Fruit fly (Drosophila melanogaster) whole organism, prepupa: ENCODE results near the gene Glg1.

Source experiments
- Blimp-1 ChIP-seq: fragments of 200-800 bp; sonication (Bioruptor generic); optimal IDR thresholded peaks from 3 replicates; lab custom pipeline; 2017; ENCODE audit warnings: missing biosample characterization, missing genetic modification characterization, mild to moderate bottlenecking, moderate library complexity, missing genetic modification reagents
- CG10631 ChIP-seq: fragments of 200-800 bp; sonication (Bioruptor generic); optimal IDR thresholded peaks from 2 replicates; lab custom pipeline; 2016; ENCODE audit warnings: missing biosample characterization, missing genetic modification characterization
- CG10669 ChIP-seq: fragments of 200-800 bp; sonication (Bioruptor generic); optimal IDR thresholded peaks from 3 replicates; lab custom pipeline; 2018; ENCODE audit warnings: missing biosample characterization, mild to moderate bottlenecking, missing genetic modification characterization, moderate library complexity
- CG11762 ChIP-seq: fragments of 200-800 bp; sonication (Bioruptor generic); optimal IDR thresholded peaks from 3 replicates; lab custom pipeline; 2016; ENCODE audit warnings: missing biosample characterization, missing genetic modification characterization; ENCODE audit not compliant: insufficient read depth
- CG15336 ChIP-seq: fragments of 200-800 bp; sonication (Bioruptor generic); IDR thresholded peaks from 2 replicates; pipeline ENCODE4 v1.3.6; 2022; ENCODE audit warnings: missing biosample characterization, missing genetic modification characterization
- CG1621 ChIP-seq: fragments of 200-800 bp; sonication (Bioruptor generic); optimal IDR thresholded peaks from 3 replicates; lab custom pipeline; 2018; ENCODE audit warnings: missing biosample characterization, mild to moderate bottlenecking, missing genetic modification characterization
- CG16779 ChIP-seq: fragments of 200-800 bp; sonication (Bioruptor generic); optimal IDR thresholded peaks from 3 replicates; lab custom pipeline; 2017; ENCODE audit warnings: missing biosample characterization, mild to moderate bottlenecking, missing genetic modification characterization
- CG3032 ChIP-seq: fragments of 200-800 bp; optimal IDR thresholded peaks from 2 replicates; lab custom pipeline; 2019; ENCODE audit warnings: missing biosample characterization, mild to moderate bottlenecking, missing genetic modification characterization, moderate library complexity
- CG31627 ChIP-seq: fragments of 200-800 bp; sonication (Bioruptor generic); optimal IDR thresholded peaks from 3 replicates; lab custom pipeline; 2016; ENCODE audit warnings: missing biosample characterization, missing genetic modification characterization
- CG34406 ChIP-seq: fragments of 200-800 bp; sonication (Bioruptor generic); optimal IDR thresholded peaks from 3 replicates; lab custom pipeline; 2016; ENCODE audit warnings: missing biosample characterization, missing genetic modification characterization
- CG4318 ChIP-seq: fragments of 200-800 bp; sonication (Bioruptor generic); optimal IDR thresholded peaks from 3 replicates; lab custom pipeline; 2017; ENCODE audit warnings: missing biosample characterization, mild to moderate bottlenecking, missing genetic modification characterization
- CG6163 ChIP-seq: fragments of 200-800 bp; sonication (Bioruptor generic); IDR thresholded peaks from 3 replicates; pipeline ENCODE4 v1.3.6; 2022; ENCODE audit warnings: missing biosample characterization, missing genetic modification characterization
- CG6808 ChIP-seq: fragments of 200-800 bp; sonication (Bioruptor generic); optimal IDR thresholded peaks from 3 replicates; lab custom pipeline; 2017; ENCODE audit warnings: missing biosample characterization, missing genetic modification characterization, mild to moderate bottlenecking, moderate library complexity, missing genetic modification reagents
- CG6854 ChIP-seq: fragments of 200-800 bp; sonication (Bioruptor generic); optimal IDR thresholded peaks from 2 replicates; lab custom pipeline; 2017; ENCODE audit warnings: missing biosample characterization, mild to moderate bottlenecking, missing genetic modification characterization
- CG8119 ChIP-seq: fragments of 200-800 bp; sonication (Bioruptor generic); IDR thresholded peaks from 3 replicates; pipeline ENCODE4 v1.3.6; 2022; ENCODE audit warnings: missing biosample characterization, missing genetic modification characterization
- CG8319 ChIP-seq: fragments of 200-800 bp; sonication (Bioruptor generic); optimal IDR thresholded peaks from 3 replicates; lab custom pipeline; 2016; ENCODE audit warnings: missing biosample characterization, missing genetic modification characterization
- CG8632 ChIP-seq: fragments of 200-800 bp; sonication (Bioruptor generic); optimal IDR thresholded peaks from 3 replicates; lab custom pipeline; 2016; ENCODE audit warnings: missing biosample characterization, missing genetic modification characterization
- CG9139 ChIP-seq: fragments of 200-800 bp; sonication (Bioruptor generic); optimal IDR thresholded peaks from 3 replicates; lab custom pipeline; 2017; ENCODE audit warnings: missing biosample characterization, mild to moderate bottlenecking, missing genetic modification characterization
- Eip75B ChIP-seq: fragments of 200-800 bp; sonication (Bioruptor generic); optimal IDR thresholded peaks from 3 replicates; lab custom pipeline; 2016; ENCODE audit warnings: missing biosample characterization, missing genetic modification characterization
- Eip78C ChIP-seq: fragments of 200-800 bp; sonication (Bioruptor generic); peaks from one replicate; lab custom pipeline; 2016; ENCODE audit warnings: missing biosample characterization, missing genetic modification characterization
- Eip93F ChIP-seq: fragments of 200-800 bp; sonication (Bioruptor generic); optimal IDR thresholded peaks from 2 replicates; lab custom pipeline; 2016; ENCODE audit warnings: missing biosample characterization, mild to moderate bottlenecking, missing genetic modification characterization
- Ets21C ChIP-seq: fragments of 200-800 bp; sonication (Bioruptor generic); optimal IDR thresholded peaks from 3 replicates; lab custom pipeline; 2016; ENCODE audit warnings: missing biosample characterization, missing genetic modification characterization
- Ets96B ChIP-seq: fragments of 200-800 bp; optimal IDR thresholded peaks from 2 replicates; lab custom pipeline; 2019; ENCODE audit warnings: missing biosample characterization, mild to moderate bottlenecking, missing genetic modification characterization, moderate library complexity
- Gug ChIP-seq: fragments of 200-800 bp; sonication (Bioruptor generic); IDR thresholded peaks from 2 replicates; pipeline ENCODE4 v1.3.6; 2022; ENCODE audit warnings: missing biosample characterization, missing genetic modification characterization
- Hr4 ChIP-seq: fragments of 200-800 bp; sonication (Bioruptor generic); optimal IDR thresholded peaks from 3 replicates; lab custom pipeline; 2016; ENCODE audit warnings: missing biosample characterization, missing genetic modification characterization
- Lpt ChIP-seq: fragments of 200-800 bp; sonication (Bioruptor generic); optimal IDR thresholded peaks from 3 replicates; lab custom pipeline; 2016; ENCODE audit warnings: missing biosample characterization, missing genetic modification characterization
- Met ChIP-seq: fragments of 200-800 bp; sonication (Bioruptor generic); optimal IDR thresholded peaks from 3 replicates; lab custom pipeline; 2016; ENCODE audit warnings: missing biosample characterization, missing genetic modification characterization
- OdsH ChIP-seq: fragments of 200-800 bp; sonication (Bioruptor generic); optimal IDR thresholded peaks from 3 replicates; lab custom pipeline; 2016; ENCODE audit warnings: missing biosample characterization, missing genetic modification characterization
- Smox ChIP-seq: fragments of 200-800 bp; sonication (Bioruptor generic); optimal IDR thresholded peaks from 3 replicates; lab custom pipeline; 2016; ENCODE audit warnings: missing biosample characterization, missing genetic modification characterization
- Sox102F ChIP-seq: fragments of 200-800 bp; sonication (Bioruptor generic); optimal IDR thresholded peaks from 2 replicates; lab custom pipeline; 2016; ENCODE audit warnings: missing biosample characterization, mild to moderate bottlenecking, missing genetic modification characterization
- Sox15 ChIP-seq: fragments of 200-800 bp; sonication (Bioruptor generic); optimal IDR thresholded peaks from 3 replicates; lab custom pipeline; 2016; ENCODE audit warnings: missing biosample characterization, missing genetic modification characterization
- achi ChIP-seq: fragments of 200-800 bp; sonication (Bioruptor generic); optimal IDR thresholded peaks from 3 replicates; lab custom pipeline; 2016; ENCODE audit warnings: missing biosample characterization, missing genetic modification characterization
- acj6 ChIP-seq: fragments of 200-800 bp; sonication (Bioruptor generic); optimal IDR thresholded peaks from 3 replicates; lab custom pipeline; 2016; ENCODE audit warnings: missing biosample characterization, missing genetic modification characterization
- dac ChIP-seq: fragments of 200-800 bp; sonication (Bioruptor generic); optimal IDR thresholded peaks from 2 replicates; lab custom pipeline; 2017; ENCODE audit warnings: missing biosample characterization, mild to moderate bottlenecking, missing genetic modification characterization
- dsx ChIP-seq: fragments of 200-800 bp; optimal IDR thresholded peaks from 3 replicates; lab custom pipeline; 2019; ENCODE audit warnings: missing biosample characterization, mild to moderate bottlenecking, missing genetic modification characterization, moderate library complexity; ENCODE audit not compliant: poor library complexity, severe bottlenecking
- eg ChIP-seq: fragments of 200-800 bp; sonication (Bioruptor generic); IDR thresholded peaks from 3 replicates; pipeline ENCODE4 v1.3.6; 2022; ENCODE audit warnings: missing biosample characterization, missing genetic modification characterization
- esn ChIP-seq: fragments of 200-800 bp; sonication (Bioruptor generic); optimal IDR thresholded peaks from 2 replicates; lab custom pipeline; 2016; ENCODE audit warnings: missing biosample characterization, mild to moderate bottlenecking, missing genetic modification characterization, moderate library complexity
- fd59A ChIP-seq: fragments of 200-800 bp; sonication (Bioruptor generic); optimal IDR thresholded peaks from 2 replicates; lab custom pipeline; 2017; ENCODE audit warnings: missing biosample characterization, mild to moderate bottlenecking, missing genetic modification characterization, missing genetic modification reagents
- fd85E ChIP-seq: fragments of 200-800 bp; sonication (Bioruptor generic); optimal IDR thresholded peaks from 3 replicates; lab custom pipeline; 2016; ENCODE audit warnings: missing biosample characterization, missing genetic modification characterization
- lz ChIP-seq: fragments of 200-800 bp; sonication (Bioruptor generic); optimal IDR thresholded peaks from 3 replicates; lab custom pipeline; 2016; ENCODE audit warnings: missing biosample characterization, missing genetic modification characterization
- net ChIP-seq: fragments of 200-800 bp; sonication (Bioruptor generic); optimal IDR thresholded peaks from 3 replicates; lab custom pipeline; 2016; ENCODE audit warnings: missing biosample characterization, missing genetic modification characterization
- salr ChIP-seq, 2 experiments: fragments of 200-800 bp; sonication (Bioruptor generic); optimal IDR thresholded peaks; 3 replicates each; lab custom pipeline; 2016 to 2018; ENCODE audit warnings: missing biosample characterization in 2 of 2, missing genetic modification characterization in 2 of 2, mild to moderate bottlenecking in 1 of 2
- spab ChIP-seq: fragments of 200-800 bp; sonication (Bioruptor generic); optimal IDR thresholded peaks from 2 replicates; lab custom pipeline; 2017; ENCODE audit warnings: missing biosample characterization, mild to moderate bottlenecking, missing genetic modification characterization, missing genetic modification reagents
- topi ChIP-seq: fragments of 200-800 bp; sonication (Bioruptor generic); optimal IDR thresholded peaks from 3 replicates; lab custom pipeline; 2016; ENCODE audit warnings: missing biosample characterization, missing genetic modification characterization

Glg1 gene

DNA sequence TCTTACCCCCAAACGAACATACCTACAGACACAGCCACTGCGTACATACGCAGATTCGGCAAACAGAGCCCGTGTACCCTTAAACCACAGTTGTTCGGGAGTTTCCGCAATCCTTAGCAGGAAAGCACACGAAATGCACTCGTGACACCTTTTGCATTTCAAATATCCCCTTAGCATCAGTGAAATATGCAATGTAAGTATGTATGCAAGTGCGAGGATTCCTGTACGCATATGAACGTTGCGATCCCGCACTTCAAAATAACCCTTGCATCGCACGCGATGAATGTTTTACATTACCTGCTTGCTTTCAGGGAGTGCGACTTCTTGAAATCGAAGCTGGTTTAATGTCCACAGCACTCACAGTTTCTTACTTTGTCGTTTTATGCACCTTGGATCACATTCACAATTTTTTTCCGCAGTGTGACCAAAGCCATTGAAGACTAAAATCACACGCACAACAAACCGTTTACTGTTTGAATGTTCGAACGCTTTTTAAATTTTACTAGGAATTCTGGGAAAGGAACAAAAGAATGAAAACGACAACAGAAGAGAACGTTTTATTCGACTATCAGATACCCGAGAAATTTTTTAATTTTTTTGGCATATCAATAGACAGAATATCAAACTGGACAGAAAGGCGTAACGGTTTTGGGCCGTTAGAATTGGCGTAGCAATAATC is 26.1 kb upstream of the Glg1 start, which contains the start of gene Mkrn1:
Gene Mkrn1 (minus strand): TSS at position 444 of the 679 bp plus-strand sequence.
- no peak for TF ChIP-seq Sox102F (GFP tag; lab: Kevin White, UChicago)
- no peak for TF ChIP-seq Lpt
- no peak for TF ChIP-seq CG10669 (GFP tag; lab: Kevin White, UChicago)
- no peak for TF ChIP-seq fd85E (GFP tag; lab: Kevin White, UChicago)
- peak; percentile 81 for TF ChIP-seq dsx (GFP tag; lab: Kevin White, UChicago)
- no peak for TF ChIP-seq CG9139
- no peak for TF ChIP-seq lz (GFP tag; lab: Kevin White, UChicago)
- TF ChIP-seq CG3032 (tag; lab: Kevin White, UChicago) = no peak
- TF ChIP-seq CG34406 = no peak
- TF ChIP-seq CG6854 (GFP tag; lab: Kevin White, UChicago) = peak; percentile 23
- TF ChIP-seq CG6808 (GFP tag; lab: Kevin White, UChicago) = no peak
- no peak for TF ChIP-seq CG8119 (GFP tag; lab: Robert Waterston, UW)
- TF ChIP-seq acj6 (GFP tag; lab: Kevin White, UChicago) = no peak
- no peak for TF ChIP-seq salr (GFP tag; optimal IDR thresholded peaks at IDR 0.05; lab: Kevin White, UChicago)

DNA sequence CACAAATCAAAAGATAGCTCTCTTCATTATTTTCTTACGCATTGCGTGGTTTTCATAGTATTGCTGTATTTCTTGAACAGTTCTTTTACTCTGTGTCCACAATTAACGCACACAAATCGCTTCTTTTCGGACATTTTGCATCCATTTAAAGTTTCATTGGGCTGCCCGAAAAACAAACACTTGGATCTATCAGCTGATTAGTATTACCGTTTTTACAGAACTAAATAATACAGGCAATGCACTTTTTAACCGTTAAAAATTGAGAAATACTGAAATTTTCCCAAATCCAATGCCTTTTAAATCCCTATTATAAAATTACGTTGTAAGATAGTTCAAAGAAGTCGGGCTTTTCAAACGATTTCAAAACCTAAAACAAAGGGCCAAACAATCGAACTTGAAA is 21.8 kb upstream of the Glg1 start, which contains the start of gene Arv1:
Gene Arv1 (minus strand): TSS at position 226 of the 400 bp plus-strand sequence.
- TF ChIP-seq salr (GFP tag; optimal IDR thresholded peaks at IDR 0.05; lab: Kevin White, UChicago) (no peak), CG4318 (no peak), Ets21C (GFP tag; lab: Kevin White, UChicago) (no peak), Blimp-1 (GFP tag; lab: Kevin White, UChicago) (no peak)

DNA sequence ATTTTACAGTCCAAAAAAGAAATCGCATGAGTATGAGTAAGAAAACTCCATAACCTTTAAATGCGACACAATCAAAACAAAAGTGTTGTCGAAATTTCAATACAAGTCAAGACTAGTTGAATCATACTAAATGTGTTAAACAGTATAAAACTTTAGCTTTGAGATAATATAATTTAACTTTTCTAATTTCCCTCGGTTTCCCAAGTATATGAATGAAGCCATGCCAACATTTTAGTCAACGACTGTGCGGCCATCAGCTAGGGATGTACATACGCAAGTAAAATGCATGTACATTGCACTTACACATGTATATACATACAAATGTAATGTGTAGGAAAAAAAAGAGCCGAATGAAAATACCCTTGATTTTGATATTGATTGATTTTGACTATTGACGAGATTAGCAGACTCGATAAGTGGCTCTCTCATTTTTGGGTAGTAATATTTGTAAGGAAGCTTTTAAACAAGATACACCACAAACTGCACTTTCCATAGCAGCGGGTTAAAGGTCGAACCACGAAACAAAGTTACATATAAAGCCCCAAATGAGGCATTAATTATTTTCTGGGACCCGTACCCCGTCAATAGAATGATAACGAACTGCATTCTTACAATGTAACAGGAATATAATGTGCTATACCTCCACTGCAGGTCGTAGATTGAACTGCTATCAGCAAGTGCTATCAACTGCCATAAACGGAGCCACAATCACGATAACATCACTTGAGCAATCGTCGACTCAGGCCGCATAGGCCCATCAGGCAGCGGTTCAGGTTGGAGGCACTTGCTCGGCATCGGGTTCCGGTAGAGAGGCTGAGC is 16.9 kb upstream of the Glg1 start:
- TF ChIP-seq Ets96B (tag; lab: Kevin White, UChicago) = peak; percentile 49
- TF ChIP-seq Gug = no peak; the same call in 1 of the 2 replicates
- TF ChIP-seq Smox = no peak
- no peak for TF ChIP-seq spab
- TF ChIP-seq Met (GFP tag; lab: Kevin White, UChicago) = no peak
- TF ChIP-seq CG8632 (GFP tag; lab: Kevin White, UChicago) = no peak
- peak; percentile 12 for TF ChIP-seq Sox15 (GFP tag; lab: Kevin White, UChicago)
- no peak for TF ChIP-seq dac (GFP tag; lab: Kevin White, UChicago)
- no peak for TF ChIP-seq CG4318
- TF ChIP-seq fd85E (GFP tag; lab: Kevin White, UChicago) = no peak
- TF ChIP-seq CG15336 (GFP tag; lab: Robert Waterston, UW) = no peak; the same call in 1 of the 2 replicates
- TF ChIP-seq CG6808 (GFP tag; lab: Kevin White, UChicago) = no peak
- TF ChIP-seq CG8319 = peak; percentile 16
- TF ChIP-seq fd59A (GFP tag; lab: Kevin White, UChicago) = no peak
- peak; percentile 24 for TF ChIP-seq CG11762 (GFP tag; lab: Kevin White, UChicago)
- TF ChIP-seq eg (GFP tag; lab: Robert Waterston, UW) = no peak
- TF ChIP-seq OdsH (GFP tag; lab: Kevin White, UChicago) = no peak
- no peak for TF ChIP-seq CG10669 (GFP tag; lab: Kevin White, UChicago)
- no peak for TF ChIP-seq CG1621 (tag; lab: Kevin White, UChicago)
- no peak for TF ChIP-seq achi
- TF ChIP-seq esn = peak; percentile 62
- TF ChIP-seq CG16779 (tag; lab: Kevin White, UChicago) = no peak
- TF ChIP-seq Eip78C (GFP tag; lab: Kevin White, UChicago) = peak; percentile 83
- no peak for TF ChIP-seq CG9139
- TF ChIP-seq Blimp-1 (GFP tag; lab: Kevin White, UChicago) = no peak
- TF ChIP-seq Hr4 (GFP tag; lab: Kevin White, UChicago) = peak; percentile 66
- TF ChIP-seq CG6163 (GFP tag; lab: Robert Waterston, UW) = no peak
- TF ChIP-seq CG10631 = no peak
- TF ChIP-seq Lpt = no peak
- peak; percentile 39 for TF ChIP-seq CG31627 (GFP tag; lab: Kevin White, UChicago)
- TF ChIP-seq net (GFP tag; lab: Kevin White, UChicago) = no peak
- TF ChIP-seq Eip93F = no peak
- TF ChIP-seq Eip75B = peak; percentile 61
- peak; percentile 35 for TF ChIP-seq topi (GFP tag; lab: Kevin White, UChicago)
